Worm (Caenorhabditis elegans) whole organism, L4 larva: ENCODE results near the gene ZK809.1.
A peak's percentile ranks its signal among the peaks of the same experiment; 100 is the strongest.

ENCODE experiments used
- F26F4.8 ChIP-seq: fragments of 200-800 bp; sonication (Bioruptor generic); conservative IDR thresholded peaks from 2 replicates; pipeline ENCODE4 v1.3.6; 2022; ENCODE audit warnings: missing genetic modification characterization, missing compliant biosample characterization
- F44E2.7 ChIP-seq: fragments of 200-800 bp; sonication (Bioruptor generic); IDR thresholded peaks from 2 replicates; pipeline ENCODE4 v2.1.2; 2022; ENCODE audit warnings: missing genetic modification characterization, missing compliant biosample characterization
- T20F7.1 ChIP-seq: fragments of 200-800 bp; sonication (Bioruptor generic); optimal IDR thresholded peaks from 2 replicates; lab custom pipeline; 2018; ENCODE audit warnings: mild to moderate bottlenecking, missing genetic modification characterization, missing compliant biosample characterization
- Y5F2A.4 ChIP-seq: fragments of 200-800 bp; sonication (Bioruptor generic); optimal IDR thresholded peaks from 2 replicates; lab custom pipeline; 2018; ENCODE audit warnings: mild to moderate bottlenecking, missing genetic modification characterization, missing compliant biosample characterization
- aha-1 ChIP-seq: fragments of 150-350 bp; peaks from one replicate; lab custom pipeline; 2014; ENCODE audit warnings: missing biosample characterization, missing genetic modification characterization
- ceh-62 ChIP-seq: sonication (generic microtip); optimal IDR thresholded peaks from 2 replicates; lab custom pipeline; 2017; ENCODE audit warnings: missing biosample characterization, missing genetic modification characterization
- daf-12 ChIP-seq: fragments of 150-350 bp; optimal IDR thresholded peaks from 2 replicates; lab custom pipeline; 2014; ENCODE audit warnings: missing biosample characterization, missing genetic modification reagents, missing genetic modification characterization
- daf-19 ChIP-seq: fragments of 200-800 bp; sonication (Bioruptor generic); conservative IDR thresholded peaks from 2 replicates; pipeline ENCODE4 v1.3.6; 2022; ENCODE audit warnings: missing genetic modification characterization, missing compliant biosample characterization
- hlh-30 ChIP-seq: sonication (generic microtip); optimal IDR thresholded peaks from 2 replicates; lab custom pipeline; 2017; ENCODE audit warnings: antibody characterized with exemption, mild to moderate bottlenecking, missing genetic modification characterization, missing compliant biosample characterization; ENCODE audit not compliant: insufficient read depth
- lin-29 ChIP-seq: fragments of 200-800 bp; sonication (Bioruptor generic); IDR thresholded peaks from 2 replicates; pipeline ENCODE4 v1.3.6; 2022; ENCODE audit warnings: missing genetic modification reagents, missing genetic modification characterization, missing compliant biosample characterization
- lsy-2 ChIP-seq, 2 experiments: fragments of 150-350 bp in 1 of 2; sonication (generic microtip) in 1 of 2; optimal IDR thresholded peaks; 2 replicates each; lab custom pipeline; 2014 to 2017; ENCODE audit warnings: missing biosample characterization in 2 of 2, missing genetic modification characterization in 2 of 2
- mep-1 ChIP-seq: fragments of 150-350 bp; sonication (generic microtip); optimal IDR thresholded peaks from 3 replicates; lab custom pipeline; 2014; ENCODE audit warnings: missing biosample characterization, missing genetic modification characterization
- mes-2 ChIP-seq: sonication (generic microtip); optimal IDR thresholded peaks from 2 replicates; lab custom pipeline; 2016; ENCODE audit warnings: missing genotype, mild to moderate bottlenecking, missing genetic modification characterization, missing compliant biosample characterization; ENCODE audit not compliant: poor library complexity, severe bottlenecking
- mxl-2 ChIP-seq: fragments of 200-800 bp; sonication (Bioruptor generic); conservative IDR thresholded peaks from 2 replicates; pipeline ENCODE4 v1.3.6; 2022; ENCODE audit warnings: missing genetic modification reagents, missing genetic modification characterization, missing compliant biosample characterization
- nhr-111 ChIP-seq: fragments of 200-800 bp; sonication (Bioruptor generic); optimal IDR thresholded peaks from 2 replicates; lab custom pipeline; 2018; ENCODE audit warnings: mild to moderate bottlenecking, missing genetic modification characterization, missing compliant biosample characterization
- nhr-237 ChIP-seq: sonication (generic microtip); optimal IDR thresholded peaks from 2 replicates; lab custom pipeline; 2017; ENCODE audit warnings: missing biosample characterization, missing genetic modification characterization
- nhr-25 ChIP-seq: sonication (generic microtip); optimal IDR thresholded peaks from 2 replicates; lab custom pipeline; 2017; ENCODE audit warnings: missing genetic modification characterization, mild to moderate bottlenecking, missing compliant biosample characterization, antibody characterized with exemption, moderate library complexity, borderline replicate concordance; ENCODE audit not compliant: insufficient read depth
- nhr-41 ChIP-seq: fragments of 200-800 bp; sonication (Bioruptor generic); IDR thresholded peaks from 2 replicates; pipeline ENCODE4 v1.3.6; 2022; ENCODE audit warnings: missing genetic modification reagents, missing genetic modification characterization, missing compliant biosample characterization
- nhr-42 ChIP-seq: fragments of 200-800 bp; sonication (Bioruptor generic); IDR thresholded peaks from 2 replicates; pipeline ENCODE4 v1.3.6; 2022; ENCODE audit warnings: missing genetic modification characterization, missing compliant biosample characterization
- nhr-76 ChIP-seq: fragments of 150-350 bp; optimal IDR thresholded peaks from 2 replicates; lab custom pipeline; 2014; ENCODE audit warnings: missing biosample characterization, missing genetic modification characterization
- pqm-1 ChIP-seq: sonication (generic microtip); optimal IDR thresholded peaks from 2 replicates; lab custom pipeline; 2017; ENCODE audit warnings: missing biosample characterization, missing genetic modification characterization
- set-16 ChIP-seq: fragments of 200-800 bp; sonication (Bioruptor generic); IDR thresholded peaks from 2 replicates; pipeline ENCODE4 v1.3.6; 2022; ENCODE audit warnings: missing genetic modification reagents, missing genetic modification characterization, missing compliant biosample characterization
- spr-1 ChIP-seq: sonication (generic microtip); optimal IDR thresholded peaks from 2 replicates; lab custom pipeline; 2016; ENCODE audit warnings: mild to moderate bottlenecking, missing genetic modification characterization, missing compliant biosample characterization
- spr-3 ChIP-seq: fragments of 200-800 bp; sonication (Bioruptor generic); optimal IDR thresholded peaks from 2 replicates; lab custom pipeline; 2018; ENCODE audit warnings: mild to moderate bottlenecking, missing genetic modification characterization, missing compliant biosample characterization
- tag-97 ChIP-seq: fragments of 200-800 bp; sonication (Bioruptor generic); IDR thresholded peaks from 2 replicates; pipeline ENCODE4 v1.3.6; 2022; ENCODE audit warnings: missing genetic modification characterization, missing compliant biosample characterization
- unc-130 ChIP-seq: sonication (generic microtip); optimal IDR thresholded peaks from 2 replicates; lab custom pipeline; 2016; ENCODE audit warnings: missing genetic modification reagents, missing genetic modification characterization, missing compliant biosample characterization
- unc-39 ChIP-seq: sonication (generic microtip); optimal IDR thresholded peaks from 2 replicates; lab custom pipeline; 2017; ENCODE audit warnings: missing biosample characterization, missing genetic modification characterization
- unc-62 ChIP-seq, 3 experiments: fragments of 150-350 bp in 1 of 3; sonication (generic microtip); optimal IDR thresholded peaks in 2 of 3; peaks in 1 of 3; 1 replicate in 1 of 3; 2 replicates in 2 of 3; lab custom pipeline; 2014 to 2017; ENCODE audit warnings: missing biosample characterization in 3 of 3, missing genetic modification characterization in 3 of 3, missing genetic modification reagents in 3 of 3, missing genotype in 1 of 3
- zfp-3 ChIP-seq: fragments of 200-800 bp; sonication (Bioruptor generic); conservative IDR thresholded peaks from 2 replicates; pipeline ENCODE4 v1.3.6; 2022; ENCODE audit warnings: missing genetic modification reagents, missing genetic modification characterization, missing compliant biosample characterization

The ZK809.1 gene

DNA sequence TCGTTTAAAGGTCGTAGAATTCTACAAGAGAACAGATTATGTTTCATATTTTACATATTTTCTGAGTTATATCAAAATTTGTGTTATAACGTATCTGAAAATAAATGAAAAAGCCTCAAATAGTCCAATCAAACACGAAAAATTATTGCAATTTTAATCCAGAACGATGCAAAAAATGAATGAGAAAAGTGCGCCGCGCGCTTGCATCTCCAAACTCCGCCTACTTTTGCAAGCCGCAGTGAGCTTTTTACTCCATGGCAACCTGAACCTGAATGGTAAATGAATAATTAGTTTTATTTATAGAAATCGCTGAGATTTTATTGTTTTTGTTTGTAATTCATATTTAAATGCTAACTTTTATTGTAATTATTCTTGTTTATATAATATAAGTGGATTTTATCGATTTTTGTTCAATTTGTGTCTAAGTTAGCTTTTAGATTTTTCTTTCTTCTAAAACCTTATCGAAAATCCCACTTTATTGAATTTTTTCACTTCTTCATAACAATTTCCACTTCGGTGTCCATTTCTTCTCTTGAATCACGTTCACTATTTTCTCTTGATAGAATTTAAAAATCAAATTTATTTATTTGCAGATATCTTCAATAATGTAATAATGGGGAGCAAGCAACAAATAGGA lies 14.4 kb downstream of the ZK809.1 start, which contains the start of gene ZK809.5:
TSS of gene ZK809.5 (plus strand) at position 587 of the 637 bp plus-strand sequence.
- peak; percentile 54 for TF ChIP-seq mes-2
- TF ChIP-seq lsy-2 (tag; optimal IDR thresholded peaks at IDR 0.05; lab: Kevin White, UChicago) = peak in 1 of 2 experiments; percentile 20
- peak; percentile 46 for TF ChIP-seq aha-1 (tag; lab: Kevin White, UChicago)
- TF ChIP-seq F44E2.7 = no peak

DNA sequence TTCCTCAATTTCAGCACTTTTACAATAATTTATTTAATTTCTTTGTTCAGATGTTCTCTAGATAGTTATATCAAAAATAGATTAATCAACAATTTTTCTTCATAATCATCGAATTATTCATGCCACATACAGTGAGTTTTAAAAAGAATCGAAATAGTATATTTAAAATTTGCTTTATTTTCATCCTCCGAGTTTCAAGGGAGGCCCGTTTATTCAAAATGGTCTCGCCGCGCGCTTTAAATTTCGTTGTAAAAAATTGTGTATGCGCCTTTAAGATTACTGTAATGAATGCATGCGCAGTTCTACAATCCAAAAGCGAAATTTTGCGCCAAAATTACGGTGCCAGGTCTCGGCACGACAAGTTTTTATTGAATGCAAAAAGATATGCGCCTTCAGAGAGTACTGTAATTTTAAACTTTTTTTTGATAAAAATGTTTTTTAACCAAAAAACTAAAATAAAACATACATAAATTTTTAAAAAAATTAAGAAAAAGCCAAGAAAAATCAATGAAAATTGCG lies 18.0 kb downstream of the ZK809.1 start, which contains the start of gene ZK792.1:
TSS of gene ZK792.1 (plus strand) at position 51 of the 519 bp plus-strand sequence.
- TF ChIP-seq nhr-41 (GFP tag; lab: Robert Waterston, UW) = no peak
- TF ChIP-seq aha-1 (tag; lab: Kevin White, UChicago) = peak; percentile 49

DNA sequence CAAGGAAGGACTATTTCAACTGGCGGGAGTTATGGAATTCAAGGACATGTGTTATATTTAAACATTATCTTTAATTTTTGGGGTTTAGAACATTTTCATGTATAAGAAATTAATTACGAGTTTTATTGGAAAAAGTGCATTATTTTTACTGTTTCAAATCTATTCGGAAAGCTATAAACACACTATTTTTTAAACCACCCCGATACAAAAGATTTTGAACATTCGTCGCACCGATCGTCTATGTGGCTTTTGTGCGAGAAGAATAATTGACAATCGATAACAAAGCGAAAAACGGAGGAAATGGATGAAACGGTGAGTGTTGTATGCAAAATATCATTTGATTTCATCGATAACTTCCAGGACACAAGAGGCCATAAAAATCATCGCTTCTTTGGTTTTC lies 23.1 kb downstream of the ZK809.1 start, which contains the start of gene ZK809.9:
TSS of gene ZK809.9 (plus strand) at position 301 of the 400 bp plus-strand sequence.
- TF ChIP-seq tag-97 = no peak
- no peak for TF ChIP-seq Y5F2A.4
- no peak for TF ChIP-seq nhr-76
- TF ChIP-seq unc-130 (GFP tag; lab: Kevin White, UChicago) = no peak
- TF ChIP-seq set-16 (GFP tag; lab: Robert Waterston, UW) = no peak
- TF ChIP-seq F26F4.8 = no peak
- no peak for TF ChIP-seq daf-12 (tag; lab: Kevin White, UChicago)
- no peak for TF ChIP-seq nhr-42 (GFP tag; lab: Robert Waterston, UW)
- TF ChIP-seq nhr-111 (GFP tag; lab: Kevin White, UChicago) = no peak
- no peak for TF ChIP-seq hlh-30 (tag; lab: Kevin White, UChicago)
- no peak for TF ChIP-seq unc-62 (GFP tag; optimal IDR thresholded peaks at IDR 0.05 in 1 of 2; lab: Kevin White, UChicago)
- no peak for TF ChIP-seq unc-62 (tag; optimal IDR thresholded peaks at IDR 0.05; lab: Kevin White, UChicago)
- no peak for TF ChIP-seq nhr-25
- no peak for TF ChIP-seq T20F7.1 (GFP tag; lab: Kevin White, UChicago)
- TF ChIP-seq unc-39 (tag; lab: Kevin White, UChicago) = no peak
- no peak for TF ChIP-seq nhr-41 (GFP tag; lab: Robert Waterston, UW)
- TF ChIP-seq lsy-2 (tag; optimal IDR thresholded peaks at IDR 0.05; lab: Kevin White, UChicago) = no peak
- TF ChIP-seq mxl-2 (GFP tag; lab: Robert Waterston, UW) = no peak
- TF ChIP-seq daf-19 (GFP tag; lab: Robert Waterston, UW) = no peak

DNA sequence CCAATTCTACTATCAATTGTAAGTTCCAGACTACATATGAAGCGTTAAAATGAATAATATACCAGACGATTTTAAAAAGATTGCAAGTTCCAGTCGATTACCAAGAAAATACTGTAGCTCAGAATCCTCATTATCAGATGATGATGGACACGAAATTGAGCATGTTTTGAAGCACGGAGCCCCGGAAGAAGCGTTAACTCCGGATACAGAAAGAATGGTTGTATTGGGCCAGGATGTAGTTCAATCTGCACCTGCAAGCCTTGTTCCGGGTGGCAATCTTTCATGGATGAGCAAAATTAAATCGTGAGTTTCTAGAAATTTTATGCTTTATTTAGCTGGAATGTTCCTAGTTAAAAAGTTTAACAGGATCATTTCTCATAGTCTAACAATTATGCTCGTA lies 26.1 kb downstream of the ZK809.1 start, which contains the start of gene atg-4.2:
TSS of gene atg-4.2 (plus strand) at position 24 of the 400 bp plus-strand sequence.
- TF ChIP-seq ceh-62 (tag; lab: Kevin White, UChicago) (no peak), unc-62 (GFP tag; optimal IDR thresholded peaks at IDR 0.05 in 1 of 2; lab: Kevin White, UChicago) (peak in 1 of 2 experiments; percentile 93), unc-62 (tag; optimal IDR thresholded peaks at IDR 0.05; lab: Kevin White, UChicago) (no peak)

DNA sequence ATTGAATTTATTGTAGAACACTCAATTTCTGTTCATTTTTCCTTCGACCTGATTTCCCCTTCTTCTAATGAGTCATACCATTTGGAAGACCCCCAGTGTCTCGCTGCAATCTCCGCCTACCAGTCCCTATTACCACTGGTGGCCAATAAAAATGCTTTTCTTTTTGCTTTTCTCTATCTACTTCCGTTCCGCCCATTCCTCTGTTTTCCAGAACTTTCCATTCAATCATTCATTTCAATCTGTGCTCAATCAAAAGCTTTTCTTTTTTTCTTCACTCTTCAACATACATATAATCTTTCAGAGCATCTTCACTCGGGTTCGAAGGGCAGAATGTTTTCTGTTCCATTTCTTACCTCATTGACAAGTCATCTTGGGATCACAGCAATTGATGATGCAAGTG lies 31.6 kb downstream of the ZK809.1 start, which contains the start of gene inx-8:
TSS of gene inx-8 (plus strand) at position 301 of the 400 bp plus-strand sequence.
- no peak for TF ChIP-seq pqm-1 (tag; lab: Kevin White, UChicago)
- no peak for TF ChIP-seq lin-29 (GFP tag; lab: Robert Waterston, UW)
- TF ChIP-seq spr-3 (GFP tag; lab: Kevin White, UChicago) = no peak
- no peak for TF ChIP-seq mep-1 (tag; lab: Kevin White, UChicago)
- no peak for TF ChIP-seq nhr-111 (GFP tag; lab: Kevin White, UChicago)
- no peak for TF ChIP-seq zfp-3 (GFP tag; lab: Robert Waterston, UW)
- TF ChIP-seq spr-1 = no peak
- no peak for TF ChIP-seq nhr-237
- TF ChIP-seq, all 104 proteins: peak for 0
